Worm (Caenorhabditis elegans) whole organism, L3 larva: ENCODE data around the gene R12G8.1.

Source experiments
- ama-1 ChIP-seq: fragments of 150-350 bp; optimal IDR thresholded peaks from 2 replicates; lab custom pipeline; 2018
- ceh-82 ChIP-seq: fragments of 150-350 bp; optimal IDR thresholded peaks from 2 replicates; lab custom pipeline; 2014; ENCODE audit warnings: missing biosample characterization, missing genetic modification characterization
- egl-27 ChIP-seq: sonication (generic microtip); optimal IDR thresholded peaks from 4 replicates; lab custom pipeline; 2017; ENCODE audit warnings: missing biosample characterization, missing genetic modification reagents, missing genetic modification characterization
- elt-1 ChIP-seq: fragments of 150-350 bp; optimal IDR thresholded peaks from 2 replicates; lab custom pipeline; 2014; ENCODE audit warnings: missing biosample characterization, missing genetic modification characterization
- fkh-10 ChIP-seq: sonication (generic microtip); optimal IDR thresholded peaks from 2 replicates; lab custom pipeline; 2017; ENCODE audit warnings: missing biosample characterization, missing genetic modification reagents, missing genetic modification characterization
- jun-1 ChIP-seq: fragments of 150-350 bp; optimal IDR thresholded peaks from 2 replicates; lab custom pipeline; 2014; ENCODE audit warnings: missing biosample characterization, missing genetic modification reagents, missing genetic modification characterization
- lsy-12 ChIP-seq: sonication (generic microtip); optimal IDR thresholded peaks from 2 replicates; lab custom pipeline; 2016; ENCODE audit warnings: mild to moderate bottlenecking, missing genetic modification characterization, missing compliant biosample characterization
- nfya-1 ChIP-seq: sonication (generic microtip); optimal IDR thresholded peaks from 2 replicates; lab custom pipeline; 2017; ENCODE audit warnings: missing genetic modification characterization, mild to moderate bottlenecking, missing compliant biosample characterization, antibody characterized with exemption, moderate library complexity; ENCODE audit not compliant: insufficient read depth
- nhr-11 ChIP-seq: fragments of 150-350 bp; optimal IDR thresholded peaks from 2 replicates; lab custom pipeline; 2014; ENCODE audit warnings: missing biosample characterization, missing genetic modification characterization
- nhr-12 ChIP-seq: fragments of 150-350 bp; optimal IDR thresholded peaks from 2 replicates; lab custom pipeline; 2014; ENCODE audit warnings: missing biosample characterization, missing genetic modification characterization
- tbx-2 ChIP-seq: sonication (generic microtip); optimal IDR thresholded peaks from 2 replicates; lab custom pipeline; 2016; ENCODE audit warnings: mild to moderate bottlenecking, missing genetic modification characterization, missing compliant biosample characterization
- ztf-11 ChIP-seq: fragments of 150-350 bp; optimal IDR thresholded peaks from 2 replicates; lab custom pipeline; 2014; ENCODE audit warnings: missing biosample characterization, missing genetic modification characterization

DNA sequence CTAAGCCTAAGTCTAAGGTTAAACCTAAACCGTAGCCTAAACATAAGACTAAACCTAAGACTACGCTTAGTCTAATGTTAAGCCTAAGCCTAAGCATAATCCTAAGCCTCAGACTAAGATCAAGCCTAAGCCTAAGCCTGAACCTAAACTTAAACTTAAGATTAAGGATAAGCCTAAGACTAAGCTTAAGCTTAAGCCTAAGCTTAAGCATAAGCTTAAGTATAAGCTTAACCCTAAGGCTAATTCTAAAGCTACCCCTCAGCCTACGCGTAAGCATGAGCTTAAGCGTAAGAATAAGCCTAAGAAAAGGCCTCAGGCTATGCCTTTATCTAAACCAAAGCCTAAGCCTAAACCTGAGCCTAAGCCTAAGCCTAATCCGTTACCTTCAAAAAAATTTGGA, 20.7 kb downstream of the R12G8.1 start:
- TF ChIP-seq lsy-12 (tag; lab: Kevin White, UChicago) = no peak
- no peak for TF ChIP-seq ceh-82 (tag; lab: Kevin White, UChicago)
- TF ChIP-seq nhr-12 (tag; lab: Kevin White, UChicago) = no peak
- no peak for TF ChIP-seq egl-27 (tag; lab: Kevin White, UChicago)
- TF ChIP-seq elt-1 (tag; lab: Kevin White, UChicago) = no peak
- no peak for TF ChIP-seq nfya-1 (tag; lab: Kevin White, UChicago)
- no peak for TF ChIP-seq jun-1
- TF ChIP-seq tbx-2 (tag; lab: Kevin White, UChicago) = no peak
- no peak for TF ChIP-seq nhr-11
- no peak for TF ChIP-seq ztf-11 (tag; lab: Kevin White, UChicago)
- TF ChIP-seq fkh-10 (GFP tag; lab: Kevin White, UChicago) = no peak
- TF ChIP-seq ama-1 (lab: Kevin White, UChicago) = no peak
